Fruit fly (Drosophila melanogaster) whole organism, embryonic: ENCODE measurements around the gene CG5835.

Experiments
- B-H1 ChIP-seq: fragments of 200-800 bp; sonication (Bioruptor generic); IDR thresholded peaks from 3 replicates; pipeline ENCODE4 v1.3.6; 2022; ENCODE audit warnings: missing biosample characterization, missing genetic modification characterization
- BEAF-32 ChIP-seq: fragments of 200-800 bp; sonication (Bioruptor generic); optimal IDR thresholded peaks from 3 replicates; lab custom pipeline; 2017; ENCODE audit warnings: missing biosample characterization, missing genetic modification characterization, mild to moderate bottlenecking, moderate library complexity, missing genetic modification reagents
- CG10431 ChIP-seq: fragments of 200-800 bp; sonication (Bioruptor generic); optimal IDR thresholded peaks from 3 replicates; lab custom pipeline; 2018; ENCODE audit warnings: missing biosample characterization, mild to moderate bottlenecking, missing genetic modification characterization
- CG10979 ChIP-seq: fragments of 200-800 bp; sonication (Bioruptor generic); optimal IDR thresholded peaks from 2 replicates; lab custom pipeline; 2018; ENCODE audit warnings: missing biosample characterization, mild to moderate bottlenecking, missing genetic modification characterization, moderate library complexity
- CG11504 ChIP-seq: fragments of 200-800 bp; sonication (Bioruptor generic); optimal IDR thresholded peaks from 3 replicates; lab custom pipeline; 2019; ENCODE audit warnings: missing biosample characterization, mild to moderate bottlenecking, missing genetic modification characterization, moderate library complexity
- CG13775 ChIP-seq: fragments of 200-800 bp; sonication (Bioruptor generic); optimal IDR thresholded peaks from 3 replicates; lab custom pipeline; 2017; ENCODE audit warnings: missing biosample characterization, mild to moderate bottlenecking, missing genetic modification characterization
- CG15514 ChIP-seq: fragments of 200-800 bp; sonication (Bioruptor generic); optimal IDR thresholded peaks from 3 replicates; lab custom pipeline; 2017; ENCODE audit warnings: missing biosample characterization, missing genetic modification characterization, mild to moderate bottlenecking, moderate library complexity, missing genetic modification reagents
- CG17328 ChIP-seq: fragments of 200-800 bp; sonication (Bioruptor generic); IDR thresholded peaks from 2 replicates; pipeline ENCODE4 v1.3.6; 2022; ENCODE audit warnings: missing biosample characterization, missing genetic modification characterization
- CG1832 ChIP-seq: fragments of 200-800 bp; sonication (Bioruptor generic); optimal IDR thresholded peaks from 2 replicates; lab custom pipeline; 2017; ENCODE audit warnings: missing biosample characterization, mild to moderate bottlenecking, missing genetic modification characterization, inconsistent platforms
- CG31441 ChIP-seq: fragments of 200-800 bp; sonication (Bioruptor generic); IDR thresholded peaks from 2 replicates; pipeline ENCODE4 v1.3.6; 2022; ENCODE audit warnings: missing biosample characterization, missing genetic modification characterization
- CG33213 ChIP-seq: fragments of 200-800 bp; sonication (Bioruptor generic); optimal IDR thresholded peaks from 3 replicates; lab custom pipeline; 2016; ENCODE audit warnings: missing biosample characterization, missing genetic modification characterization
- CG6813 ChIP-seq: fragments of 200-800 bp; sonication (Bioruptor generic); optimal IDR thresholded peaks from 2 replicates; lab custom pipeline; 2017; ENCODE audit warnings: missing biosample characterization, missing genetic modification characterization, mild to moderate bottlenecking, moderate library complexity, missing genetic modification reagents
- CG7839 ChIP-seq: fragments of 200-800 bp; sonication (Bioruptor generic); optimal IDR thresholded peaks from 3 replicates; lab custom pipeline; 2018; ENCODE audit warnings: missing biosample characterization, mild to moderate bottlenecking, missing genetic modification characterization, moderate library complexity
- CG9817 ChIP-seq: fragments of 200-800 bp; sonication (Bioruptor generic); optimal IDR thresholded peaks from 2 replicates; lab custom pipeline; 2018; ENCODE audit warnings: missing biosample characterization, mild to moderate bottlenecking, missing genetic modification characterization, moderate library complexity
- CHES-1-like ChIP-seq: fragments of 200-800 bp; sonication (Bioruptor generic); optimal IDR thresholded peaks from 2 replicates; lab custom pipeline; 2016; ENCODE audit warnings: missing biosample characterization, missing genetic modification characterization
- Chrac-16 ChIP-seq: fragments of 200-800 bp; sonication (Bioruptor generic); optimal IDR thresholded peaks from 3 replicates; lab custom pipeline; 2016; ENCODE audit warnings: missing biosample characterization, missing genetic modification characterization
- Dfd ChIP-seq, 2 experiments: fragments of >200 bp; optimal IDR thresholded peaks; 2 replicates each; lab custom pipeline; 2017; ENCODE audit warnings: missing biosample characterization in 2 of 2, missing genetic modification characterization in 2 of 2
- Dip3 ChIP-seq: fragments of 200-800 bp; sonication (Bioruptor generic); optimal IDR thresholded peaks from 3 replicates; lab custom pipeline; 2016; ENCODE audit warnings: missing biosample characterization, missing genetic modification characterization
- Ets97D ChIP-seq: fragments of 200-800 bp; sonication (Bioruptor generic); optimal IDR thresholded peaks from 3 replicates; lab custom pipeline; 2016; ENCODE audit warnings: missing biosample characterization, missing genetic modification characterization
- Fer2 ChIP-seq: fragments of 200-800 bp; sonication (Bioruptor generic); optimal IDR thresholded peaks from 2 replicates; lab custom pipeline; 2018; ENCODE audit warnings: missing biosample characterization, mild to moderate bottlenecking, missing genetic modification characterization, moderate library complexity
- Fer3 ChIP-seq: fragments of 200-800 bp; sonication (Bioruptor generic); optimal IDR thresholded peaks from 2 replicates; lab custom pipeline; 2018; ENCODE audit warnings: missing biosample characterization, mild to moderate bottlenecking, missing genetic modification characterization, moderate library complexity
- H15 ChIP-seq: fragments of 200-800 bp; sonication (Bioruptor generic); IDR thresholded peaks from 3 replicates; pipeline ENCODE4 v1.3.6; 2022; ENCODE audit warnings: missing biosample characterization, missing genetic modification characterization
- HLHmδ ChIP-seq: fragments of 200-800 bp; sonication (Bioruptor generic); optimal IDR thresholded peaks from 2 replicates; lab custom pipeline; 2018; ENCODE audit warnings: missing biosample characterization, mild to moderate bottlenecking, missing genetic modification characterization, moderate library complexity
- Hmx ChIP-seq: fragments of 200-800 bp; sonication (Bioruptor generic); optimal IDR thresholded peaks from 2 replicates; lab custom pipeline; 2016; ENCODE audit warnings: missing biosample characterization, missing genetic modification characterization
- Nf-YC ChIP-seq: fragments of 200-800 bp; optimal IDR thresholded peaks from 3 replicates; lab custom pipeline; 2019; ENCODE audit warnings: missing biosample characterization, mild to moderate bottlenecking, missing genetic modification characterization, moderate library complexity
- Opbp ChIP-seq: fragments of 200-800 bp; sonication (Bioruptor generic); IDR thresholded peaks from 3 replicates; pipeline ENCODE4 v1.3.6; 2022; ENCODE audit warnings: missing biosample characterization, missing genetic modification characterization; ENCODE audit not compliant: partially characterized antibody
- Side ChIP-seq: fragments of 200-800 bp; sonication (Bioruptor generic); optimal IDR thresholded peaks from 2 replicates; lab custom pipeline; 2016; ENCODE audit warnings: missing biosample characterization, missing genetic modification characterization
- Sin3A ChIP-seq: fragments of >200 bp; optimal IDR thresholded peaks from 2 replicates; lab custom pipeline; 2018
- bowl ChIP-seq: fragments of 200-800 bp; sonication (Bioruptor generic); IDR thresholded peaks from 2 replicates; pipeline ENCODE4 v1.3.6; 2022; ENCODE audit warnings: missing biosample characterization, missing genetic modification characterization
- cad ChIP-seq: fragments of >200 bp; optimal IDR thresholded peaks from 2 replicates; lab custom pipeline; 2017; ENCODE audit warnings: missing biosample characterization, missing genetic modification characterization
- chif ChIP-seq, 2 experiments: fragments of 200-800 bp; sonication (Bioruptor generic); optimal IDR thresholded peaks; 3 replicates each; lab custom pipeline; 2016; ENCODE audit warnings: missing biosample characterization in 2 of 2, missing genetic modification characterization in 2 of 2
- danr ChIP-seq: fragments of 200-800 bp; sonication (Bioruptor generic); IDR thresholded peaks from 2 replicates; pipeline ENCODE4 v1.3.6; 2022; ENCODE audit warnings: missing biosample characterization, missing genetic modification characterization
- dmrt11E ChIP-seq: fragments of 200-800 bp; sonication (Bioruptor generic); optimal IDR thresholded peaks from 3 replicates; lab custom pipeline; 2018; ENCODE audit warnings: missing biosample characterization, mild to moderate bottlenecking, missing genetic modification characterization, moderate library complexity
- dmrt99B ChIP-seq: fragments of 200-800 bp; sonication (Bioruptor generic); optimal IDR thresholded peaks from 2 replicates; lab custom pipeline; 2018; ENCODE audit warnings: missing biosample characterization, mild to moderate bottlenecking, missing genetic modification characterization, moderate library complexity
- fd102C ChIP-seq: fragments of 200-800 bp; sonication (Bioruptor generic); optimal IDR thresholded peaks from 2 replicates; lab custom pipeline; 2018; ENCODE audit warnings: missing biosample characterization, mild to moderate bottlenecking, missing genetic modification characterization, moderate library complexity
- fd3F ChIP-seq: fragments of 200-800 bp; sonication (Bioruptor generic); optimal IDR thresholded peaks from 2 replicates; lab custom pipeline; 2018; ENCODE audit warnings: missing biosample characterization, mild to moderate bottlenecking, missing genetic modification characterization, moderate library complexity
- gfzf ChIP-seq: fragments of 200-800 bp; sonication (Bioruptor generic); optimal IDR thresholded peaks from 2 replicates; lab custom pipeline; 2016; ENCODE audit warnings: missing biosample characterization, mild to moderate bottlenecking, missing genetic modification characterization, moderate library complexity
- hb ChIP-seq: fragments of 200-800 bp; sonication (Bioruptor generic); IDR thresholded peaks from 3 replicates; pipeline ENCODE4 v1.3.6; 2022; ENCODE audit warnings: missing biosample characterization, missing genetic modification characterization; ENCODE audit not compliant: partially characterized antibody
- inv ChIP-seq: fragments of 200-800 bp; sonication (Bioruptor generic); IDR thresholded peaks from 2 replicates; pipeline ENCODE4 v1.3.6; 2022; ENCODE audit warnings: missing biosample characterization, missing genetic modification characterization; ENCODE audit not compliant: partially characterized antibody
- kah ChIP-seq: fragments of 200-800 bp; sonication (Bioruptor generic); optimal IDR thresholded peaks from 2 replicates; lab custom pipeline; 2018; ENCODE audit warnings: missing biosample characterization, mild to moderate bottlenecking, missing genetic modification characterization
- lilli ChIP-seq: fragments of 200-800 bp; sonication (Bioruptor generic); optimal IDR thresholded peaks from 3 replicates; lab custom pipeline; 2016; ENCODE audit warnings: missing biosample characterization, missing genetic modification characterization
- maf-S ChIP-seq: fragments of 200-800 bp; sonication (Bioruptor generic); optimal IDR thresholded peaks from 2 replicates; lab custom pipeline; 2016; ENCODE audit warnings: missing biosample characterization, missing genetic modification characterization
- pum ChIP-seq: fragments of 200-800 bp; sonication (Bioruptor generic); optimal IDR thresholded peaks from 2 replicates; lab custom pipeline; 2016; ENCODE audit warnings: missing biosample characterization, missing genetic modification characterization
- scrt ChIP-seq: fragments of 200-800 bp; sonication (Bioruptor generic); optimal IDR thresholded peaks from 2 replicates; lab custom pipeline; 2018; ENCODE audit warnings: missing biosample characterization, mild to moderate bottlenecking, missing genetic modification characterization, moderate library complexity
- slbo ChIP-seq: fragments of 200-800 bp; sonication (Bioruptor generic); IDR thresholded peaks from 2 replicates; pipeline ENCODE4 v1.3.6; 2022; ENCODE audit warnings: missing biosample characterization, missing genetic modification characterization
- stwl ChIP-seq: fragments of 200-800 bp; sonication (Bioruptor generic); optimal IDR thresholded peaks from 3 replicates; lab custom pipeline; 2018; ENCODE audit warnings: missing biosample characterization, mild to moderate bottlenecking, missing genetic modification characterization, moderate library complexity
- tll ChIP-seq, 2 experiments: fragments of 200-800 bp in 1 of 2; fragments of >200 bp in 1 of 2; sonication (Bioruptor generic) in 1 of 2; optimal IDR thresholded peaks; 2 replicates each; lab custom pipeline; 2017 to 2019; ENCODE audit warnings: missing biosample characterization in 2 of 2, missing genetic modification characterization in 2 of 2, mild to moderate bottlenecking in 1 of 2, moderate library complexity in 1 of 2
- tna ChIP-seq: fragments of 200-800 bp; sonication (Bioruptor generic); IDR thresholded peaks from 2 replicates; pipeline ENCODE4 v1.3.6; 2022; ENCODE audit warnings: missing biosample characterization, missing genetic modification characterization; ENCODE audit not compliant: partially characterized antibody
- tx ChIP-seq: fragments of 200-800 bp; sonication (Bioruptor generic); optimal IDR thresholded peaks from 2 replicates; lab custom pipeline; 2016; ENCODE audit warnings: missing biosample characterization, missing genetic modification characterization
- usp ChIP-seq: fragments of >200 bp; optimal IDR thresholded peaks from 2 replicates; lab custom pipeline; 2017; ENCODE audit warnings: missing biosample characterization, missing genetic modification characterization
- vvl ChIP-seq: fragments of 200-800 bp; sonication (Bioruptor generic); IDR thresholded peaks from 2 replicates; pipeline ENCODE4 v1.3.6; 2022; ENCODE audit warnings: missing biosample characterization, missing genetic modification characterization

CG5835 gene

dm6 chr3R:19182848-19183247 lies 29.4 kb upstream of the CG5835 start (continued):
- TF ChIP-seq Ets97D (GFP tag; lab: Kevin White, UChicago) (no peak), cad (GFP tag; lab: Kevin White, UChicago) (no peak), dmrt99B (tag; lab: Kevin White, UChicago) (peak; percentile 48), CG1832 (GFP tag; lab: Kevin White, UChicago) (no peak), Dfd (GFP tag; optimal IDR thresholded peaks at IDR 0.05; lab: Kevin White, UChicago) (no peak), inv (no peak), maf-S (GFP tag; lab: Kevin White, UChicago) (no peak), CHES-1-like (no peak), pum (no peak), CG31441 (no peak; the same call in 1 of the 2 replicates), Nf-YC (tag; lab: Kevin White, UChicago) (no peak), slbo (GFP tag; lab: Robert Waterston, UW) (no peak), CG17328 (GFP tag; lab: Robert Waterston, UW) (no peak), Side (GFP tag; lab: Kevin White, UChicago) (no peak), fd3F (GFP tag; lab: Kevin White, UChicago) (no peak), tna (no peak), CG15514 (GFP tag; lab: Kevin White, UChicago) (no peak), fd102C (GFP tag; lab: Kevin White, UChicago) (no peak), CG9817 (no peak), usp (GFP tag; lab: Kevin White, UChicago) (no peak), CG7839 (tag; lab: Kevin White, UChicago) (no peak), chif (GFP tag; optimal IDR thresholded peaks at IDR 0.05; lab: Kevin White, UChicago) (no peak), CG33213 (no peak), CG13775 (GFP tag; lab: Kevin White, UChicago) (no peak), Fer2 (no peak), CG11504 (peak; percentile 10), kah (no peak), tll (GFP tag; optimal IDR thresholded peaks at IDR 0.05; lab: Kevin White, UChicago) (no peak), BEAF-32 (GFP tag; lab: Kevin White, UChicago) (no peak), B-H1 (GFP tag; lab: Robert Waterston, UW) (no peak), danr (no peak), lilli (GFP tag; lab: Kevin White, UChicago) (no peak), hb (GFP tag; lab: Robert Waterston, UW) (no peak), Hmx (no peak), vvl (GFP tag; lab: Robert Waterston, UW) (peak; percentile 25; the same call in 1 of the 2 replicates), scrt (GFP tag; lab: Kevin White, UChicago) (no peak), H15 (GFP tag; lab: Robert Waterston, UW) (no peak), CG6813 (no peak), Sin3A (lab: Kevin White, UChicago) (no peak), dmrt11E (tag; lab: Kevin White, UChicago) (no peak), CG10979 (tag; lab: Kevin White, UChicago) (no peak), Chrac-16 (GFP tag; lab: Kevin White, UChicago) (no peak), Dip3 (GFP tag; lab: Kevin White, UChicago) (no peak), gfzf (GFP tag; lab: Kevin White, UChicago) (no peak), tx (GFP tag; lab: Kevin White, UChicago) (no peak), Fer3 (no peak), Opbp (no peak), stwl (no peak), HLHmδ (no peak), bowl (GFP tag; lab: Robert Waterston, UW) (peak; percentile 44; the same call in 1 of the 2 replicates), CG10431 (no peak)
